Worm (Caenorhabditis elegans): ENCODE measurements around the gene F11G11.13.

DNA sequence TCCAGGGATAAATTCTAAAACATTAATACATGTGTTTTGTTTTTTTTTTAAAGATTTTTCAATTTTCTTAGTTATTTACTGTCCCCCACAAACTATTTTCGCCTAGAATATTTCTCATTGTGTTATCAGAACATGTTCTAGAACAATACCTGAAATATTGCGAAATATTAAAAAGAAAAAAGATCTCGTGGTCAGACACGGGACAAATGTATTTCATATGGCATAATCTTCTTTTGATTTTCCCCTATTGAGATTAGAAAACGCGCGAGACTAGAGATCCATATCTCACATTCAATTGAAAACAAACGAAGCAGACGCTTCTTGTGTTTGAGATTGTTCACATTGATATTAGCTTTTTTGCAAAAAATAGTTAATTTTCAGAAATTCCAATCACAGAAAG is 19.9 kb downstream of the F11G11.13 start:
- TF ChIP-seq him-1 (tag; optimal IDR thresholded peaks at IDR 0.05) (no peak), dao-5 (tag; optimal IDR thresholded peaks at IDR 0.05) (no peak), W03F9.2 (tag; optimal IDR thresholded peaks at IDR 0.05) (peak; percentile 5)

Data from whole organism, L4/young adult.